Worm (Caenorhabditis elegans) whole organism, mixed stage, embryonic: ENCODE measurements around the gene srd-8.
A peak's percentile ranks its signal among the peaks of the same experiment; 100 is the strongest.

Experiments used
- bed-3 ChIP-seq: fragments of 200-800 bp; sonication (Bioruptor generic); optimal IDR thresholded peaks from 3 replicates; lab custom pipeline; 2018; ENCODE audit warnings: mild to moderate bottlenecking, missing genetic modification characterization, moderate library complexity, missing compliant biosample characterization
- ceh-39 ChIP-seq: fragments of 150-350 bp; optimal IDR thresholded peaks from 2 replicates; lab custom pipeline; 2014; ENCODE audit warnings: missing biosample characterization, missing genetic modification characterization
- ceh-83 ChIP-seq: fragments of 200-800 bp; sonication (Bioruptor generic); optimal IDR thresholded peaks from 2 replicates; lab custom pipeline; 2018; ENCODE audit warnings: mild to moderate bottlenecking, missing genetic modification characterization, missing compliant biosample characterization
- ces-1 ChIP-seq: fragments of 150-350 bp; optimal IDR thresholded peaks from 2 replicates; lab custom pipeline; 2014; ENCODE audit warnings: missing biosample characterization, missing genetic modification reagents, missing genetic modification characterization
- cnd-1 ChIP-seq: fragments of 200-800 bp; sonication (Bioruptor generic); optimal IDR thresholded peaks from 2 replicates; lab custom pipeline; 2018; ENCODE audit warnings: mild to moderate bottlenecking, missing genetic modification characterization, missing compliant biosample characterization
- drap-1 ChIP-seq: fragments of 200-800 bp; sonication (Bioruptor generic); optimal IDR thresholded peaks from 3 replicates; lab custom pipeline; 2018; ENCODE audit warnings: mild to moderate bottlenecking, missing genetic modification characterization, missing compliant biosample characterization
- elt-1 ChIP-seq: sonication (generic microtip); optimal IDR thresholded peaks from 2 replicates; lab custom pipeline; 2017; ENCODE audit warnings: missing genetic modification characterization, mild to moderate bottlenecking, missing compliant biosample characterization, antibody characterized with exemption, moderate library complexity, borderline replicate concordance; ENCODE audit not compliant: insufficient read depth
- elt-3 ChIP-seq: fragments of 150-350 bp; optimal IDR thresholded peaks from 2 replicates; lab custom pipeline; 2014; ENCODE audit warnings: missing biosample characterization, missing genetic modification characterization
- flh-1 ChIP-seq: fragments of 200-800 bp; sonication (Bioruptor generic); optimal IDR thresholded peaks from 2 replicates; lab custom pipeline; 2018; ENCODE audit warnings: mild to moderate bottlenecking, missing genetic modification characterization, moderate library complexity, missing compliant biosample characterization
- ham-2 ChIP-seq: fragments of 200-800 bp; sonication (Bioruptor generic); optimal IDR thresholded peaks from 2 replicates; lab custom pipeline; 2018; ENCODE audit warnings: mild to moderate bottlenecking, missing genetic modification characterization, missing compliant biosample characterization
- hlh-1 ChIP-seq: fragments of 150-350 bp; optimal IDR thresholded peaks from 2 replicates; lab custom pipeline; 2014; ENCODE audit warnings: missing biosample characterization, missing genetic modification reagents, missing genetic modification characterization
- lin-13 ChIP-seq: fragments of 150-350 bp; optimal IDR thresholded peaks from 2 replicates; lab custom pipeline; 2014; ENCODE audit warnings: missing biosample characterization, missing genetic modification characterization
- lin-32 ChIP-seq: fragments of 200-800 bp; sonication (Bioruptor generic); optimal IDR thresholded peaks from 2 replicates; lab custom pipeline; 2018; ENCODE audit warnings: mild to moderate bottlenecking, missing genetic modification characterization, missing compliant biosample characterization
- lsy-2 ChIP-seq: fragments of 150-350 bp; optimal IDR thresholded peaks from 2 replicates; lab custom pipeline; 2014; ENCODE audit warnings: missing biosample characterization, missing genetic modification characterization
- mab-5 ChIP-seq: fragments of 150-350 bp; optimal IDR thresholded peaks from 2 replicates; lab custom pipeline; 2014; ENCODE audit warnings: missing biosample characterization, missing genetic modification characterization
- mep-1 ChIP-seq: fragments of 150-350 bp; optimal IDR thresholded peaks from 2 replicates; lab custom pipeline; 2017; ENCODE audit warnings: missing biosample characterization, missing genetic modification reagents, missing genetic modification characterization, inconsistent platforms
- mls-2 ChIP-seq: sonication (generic microtip); optimal IDR thresholded peaks from 2 replicates; lab custom pipeline; 2016; ENCODE audit warnings: mild to moderate bottlenecking, missing genetic modification characterization, moderate library complexity, missing compliant biosample characterization
- nhr-237 ChIP-seq: fragments of 150-350 bp; optimal IDR thresholded peaks from 2 replicates; lab custom pipeline; 2014; ENCODE audit warnings: missing biosample characterization, missing genetic modification characterization
- nhr-28 ChIP-seq: fragments of 150-350 bp; optimal IDR thresholded peaks from 2 replicates; lab custom pipeline; 2014; ENCODE audit warnings: missing biosample characterization, missing genetic modification characterization
- pha-4 ChIP-seq: fragments of 150-350 bp; optimal IDR thresholded peaks from 2 replicates; lab custom pipeline; 2018; ENCODE audit warnings: missing biosample characterization, missing genetic modification reagents, missing genetic modification characterization
- sem-2 ChIP-seq: fragments of 200-800 bp; sonication (Bioruptor generic); optimal IDR thresholded peaks from 2 replicates; lab custom pipeline; 2018; ENCODE audit warnings: mild to moderate bottlenecking, missing genetic modification characterization, missing compliant biosample characterization
- snpc-4 ChIP-seq: fragments of 150-350 bp; optimal IDR thresholded peaks from 2 replicates; lab custom pipeline; 2014; ENCODE audit warnings: missing biosample characterization, missing genetic modification characterization
- sptf-1 ChIP-seq: sonication (generic microtip); optimal IDR thresholded peaks from 2 replicates; lab custom pipeline; 2017; ENCODE audit warnings: mild to moderate bottlenecking, missing genetic modification characterization, moderate library complexity, missing compliant biosample characterization
- unc-120 ChIP-seq: sonication (generic microtip); optimal IDR thresholded peaks from 2 replicates; lab custom pipeline; 2017; ENCODE audit warnings: missing genetic modification characterization, missing compliant biosample characterization; ENCODE audit not compliant: poor library complexity, severe bottlenecking
- unc-39 ChIP-seq: fragments of 150-350 bp; optimal IDR thresholded peaks from 2 replicates; lab custom pipeline; 2014; ENCODE audit warnings: missing biosample characterization, missing genetic modification characterization
- unc-62 ChIP-seq: fragments of 150-350 bp; optimal IDR thresholded peaks from 2 replicates; lab custom pipeline; 2014; ENCODE audit warnings: missing biosample characterization, missing genetic modification reagents, missing genetic modification characterization
- ztf-11 ChIP-seq: fragments of 150-350 bp; optimal IDR thresholded peaks from 2 replicates; lab custom pipeline; 2014; ENCODE audit warnings: missing biosample characterization, missing genetic modification characterization

The srd-8 gene

ce11 chrIV:5678044-5678443, 32.6 kb upstream of the srd-8 start, which contains the start of gene C55C3.4:
C55C3.4 (minus strand) TSS chrIV:5678144.
- TF ChIP-seq drap-1 (GFP tag; lab: Kevin White, UChicago): no peak
- no peak for TF ChIP-seq sptf-1
- TF ChIP-seq elt-1 (tag; lab: Kevin White, UChicago): no peak
- no peak for TF ChIP-seq cnd-1 (tag; lab: Kevin White, UChicago)
- no peak for TF ChIP-seq elt-3 (tag; lab: Kevin White, UChicago)
- no peak for TF ChIP-seq bed-3
- no peak for TF ChIP-seq hlh-1 (tag; lab: Kevin White, UChicago)
- TF ChIP-seq, all 35 proteins: peak for 0

- TF ChIP-seq sptf-1: no peak
- no peak for TF ChIP-seq lsy-2
- no peak for TF ChIP-seq snpc-4 (tag; lab: Kevin White, UChicago)
- no peak for TF ChIP-seq lin-13
- TF ChIP-seq nhr-237 (tag; lab: Kevin White, UChicago): no peak
- no peak for TF ChIP-seq mls-2
- TF ChIP-seq elt-1 (tag; lab: Kevin White, UChicago): no peak
- TF ChIP-seq ceh-39 (tag; lab: Kevin White, UChicago): no peak
- no peak for TF ChIP-seq bed-3
- no peak for TF ChIP-seq unc-62 (GFP tag; lab: Kevin White, UChicago)
These were observed 29.0 kb upstream of the srd-8 start, which contains the start of gene srd-5 for ce11 chrIV:5674435-5674834. srd-5 (minus strand) TSS chrIV:5674535.

ce11 chrIV:5671325-5671724, 25.9 kb upstream of the srd-8 start:
- TF ChIP-seq mls-2 (no peak), lin-32 (no peak), elt-1 (tag; lab: Kevin White, UChicago) (no peak), mab-5 (tag; lab: Kevin White, UChicago) (no peak), unc-120 (tag; lab: Kevin White, UChicago) (no peak), ztf-11 (tag; lab: Kevin White, UChicago) (no peak), unc-39 (tag; lab: Kevin White, UChicago) (no peak), ces-1 (GFP tag; lab: Kevin White, UChicago) (no peak), sem-2 (GFP tag; lab: Kevin White, UChicago) (no peak), elt-3 (tag; lab: Kevin White, UChicago) (no peak), mep-1 (tag; lab: Kevin White, UChicago) (no peak), ceh-83 (GFP tag; lab: Kevin White, UChicago) (no peak), lsy-2 (no peak)

ce11 chrIV:5669459-5669858, 24.0 kb upstream of the srd-8 start, which contains the start of gene T19E7.6:
T19E7.6 (minus strand) TSS chrIV:5669503.
- TF ChIP-seq hlh-1 (tag; lab: Kevin White, UChicago) (no peak), sem-2 (GFP tag; lab: Kevin White, UChicago) (no peak), ham-2 (GFP tag; lab: Kevin White, UChicago) (no peak), sptf-1 (no peak), elt-1 (tag; lab: Kevin White, UChicago) (no peak)

- peak; percentile 14 for TF ChIP-seq pha-4 (tag; lab: Kevin White, UChicago)
- TF ChIP-seq drap-1 (GFP tag; lab: Kevin White, UChicago): no peak
- TF ChIP-seq, all 35 proteins: peak for 1
These were observed 21.8 kb upstream of the srd-8 start for ce11 chrIV:5667191-5667590.

- TF ChIP-seq lin-13 (no peak), mab-5 (tag; lab: Kevin White, UChicago) (no peak), snpc-4 (tag; lab: Kevin White, UChicago) (no peak), flh-1 (no peak), nhr-28 (tag; lab: Kevin White, UChicago) (no peak)
These were observed 21.0 kb upstream of the srd-8 start for ce11 chrIV:5666115-5667028.
